Fruit fly (Drosophila melanogaster): Measurements from ENCODE around the gene CG7029.

DNA sequence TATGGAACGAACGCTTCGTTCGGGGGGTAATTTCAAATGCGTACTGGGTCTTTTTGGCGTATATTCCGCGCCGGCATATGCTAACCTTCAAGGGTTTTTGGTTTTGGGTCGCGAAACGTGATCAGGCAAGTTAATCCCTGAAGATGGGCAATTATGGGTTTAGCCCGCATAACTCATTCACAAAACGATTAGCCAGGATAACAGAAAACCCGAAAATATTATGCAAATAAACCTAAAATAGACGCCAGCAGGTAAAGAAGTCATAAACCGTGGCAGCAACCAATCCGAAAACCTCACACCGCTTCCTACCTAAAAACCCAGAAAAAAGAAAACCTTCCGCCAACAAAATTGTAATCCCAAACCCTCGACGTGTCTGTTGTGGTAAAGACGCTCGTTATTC lies 38.4 kb downstream of the CG7029 start:
- TF ChIP-seq psq (optimal IDR thresholded peaks at IDR 0.05) (no peak), h (optimal IDR thresholded peaks at IDR 0.05) (no peak), Sin3A (optimal IDR thresholded peaks at IDR 0.05) (no peak), insv (optimal IDR thresholded peaks at IDR 0.05) (no peak), Myc (optimal IDR thresholded peaks at IDR 0.05) (no peak), ttk (optimal IDR thresholded peaks at IDR 0.05) (no peak)
